Fruit fly (Drosophila melanogaster) whole organism, adult: ENCODE measurements around the gene grass.

Source experiments
- CG11617 ChIP-seq: fragments of 200-800 bp; sonication (Bioruptor generic); optimal IDR thresholded peaks from 2 replicates; lab custom pipeline; 2017; ENCODE audit warnings: mild to moderate bottlenecking, missing biosample characterization, missing genetic modification reagents, missing genetic modification characterization
- CG33017 ChIP-seq: fragments of 200-800 bp; sonication (Bioruptor generic); optimal IDR thresholded peaks from 2 replicates; lab custom pipeline; 2018; ENCODE audit warnings: missing biosample characterization, mild to moderate bottlenecking, missing genetic modification characterization, moderate library complexity
- CG7045 ChIP-seq: fragments of 200-800 bp; sonication (Bioruptor generic); optimal IDR thresholded peaks from 2 replicates; lab custom pipeline; 2017; ENCODE audit warnings: missing biosample characterization, mild to moderate bottlenecking, missing genetic modification characterization
- CG7101 ChIP-seq: fragments of 200-800 bp; sonication (Bioruptor generic); optimal IDR thresholded peaks from 2 replicates; lab custom pipeline; 2018; ENCODE audit warnings: missing biosample characterization, mild to moderate bottlenecking, missing genetic modification characterization, moderate library complexity
- Clk ChIP-seq: fragments of 200-800 bp; sonication (Bioruptor generic); optimal IDR thresholded peaks from 2 replicates; lab custom pipeline; 2017; ENCODE audit warnings: missing biosample characterization, missing genetic modification characterization
- Hr96 ChIP-seq: fragments of 200-800 bp; sonication (Bioruptor generic); optimal IDR thresholded peaks from 2 replicates; lab custom pipeline; 2016; ENCODE audit warnings: missing biosample characterization, missing genetic modification characterization
- cnc ChIP-seq, 2 experiments: fragments of >200 bp; optimal IDR thresholded peaks; 2 replicates each; lab custom pipeline; 2017
- kay ChIP-seq: fragments of 200-800 bp; sonication (Bioruptor generic); peaks from one replicate; lab custom pipeline; 2016; ENCODE audit warnings: missing biosample characterization, missing genetic modification characterization, borderline replicate concordance
- pad ChIP-seq: fragments of 200-800 bp; sonication (Bioruptor generic); optimal IDR thresholded peaks from 3 replicates; lab custom pipeline; 2017; ENCODE audit warnings: missing biosample characterization, missing genetic modification characterization, mild to moderate bottlenecking, moderate library complexity, missing genetic modification reagents
- tj ChIP-seq: fragments of 200-800 bp; sonication (Bioruptor generic); optimal IDR thresholded peaks from 3 replicates; lab custom pipeline; 2017; ENCODE audit warnings: missing biosample characterization, mild to moderate bottlenecking, missing genetic modification characterization, moderate library complexity

dm6 chr3R:27201538-27202281, 44.0 kb downstream of the grass start:
- TF ChIP-seq CG11617 (GFP tag; lab: Kevin White, UChicago) (no peak), CG7045 (GFP tag; lab: Kevin White, UChicago) (no peak), kay (GFP tag; lab: Kevin White, UChicago) (no peak), CG7101 (tag; lab: Kevin White, UChicago) (no peak), Clk (GFP tag; lab: Kevin White, UChicago) (no peak), Hr96 (GFP tag; lab: Kevin White, UChicago) (no peak), cnc (optimal IDR thresholded peaks at IDR 0.05; lab: Kevin White, UChicago) (no peak), tj (GFP tag; lab: Kevin White, UChicago) (no peak), pad (GFP tag; lab: Kevin White, UChicago) (no peak), CG33017 (tag; lab: Kevin White, UChicago) (no peak)
